Fruit fly (Drosophila melanogaster): ENCODE results near the gene Rcd4.
A peak's percentile ranks its signal among the peaks of the same experiment; 100 is the strongest.

Gene Rcd4

dm6 chr2L:8382646-8383045, at the start of gene Rcd4, which contains the start of gene CG13392:
Rcd4 (plus strand) TSS chr2L:8382861.
CG13392 (minus strand) TSS chr2L:8382807.
- TF ChIP-seq CG8319 (GFP tag; optimal IDR thresholded peaks at IDR 0.05): no peak
- peak; percentile 80 for TF ChIP-seq achi (GFP tag; optimal IDR thresholded peaks at IDR 0.05)
- peak; percentile 58 for TF ChIP-seq CG6792 (GFP tag; optimal IDR thresholded peaks at IDR 0.05)
- TF ChIP-seq Eip93F (GFP tag; optimal IDR thresholded peaks at IDR 0.05): no peak
- peak; percentile 79 for TF ChIP-seq CG3919 (GFP tag; optimal IDR thresholded peaks at IDR 0.05)
- peak; percentile 36 for TF ChIP-seq CG6854 (GFP tag; optimal IDR thresholded peaks at IDR 0.05)
- peak; percentile 47 for TF ChIP-seq CG3032 (tag; optimal IDR thresholded peaks at IDR 0.05)
- TF ChIP-seq acj6 (GFP tag; optimal IDR thresholded peaks at IDR 0.05): peak; percentile 60
- peak; percentile 35 for TF ChIP-seq CG10669 (GFP tag; optimal IDR thresholded peaks at IDR 0.05)
- TF ChIP-seq CG6163 (GFP tag; IDR thresholded peaks at IDR 0.05): peak; percentile 69; the same call in 2 of the 3 replicates
- TF ChIP-seq svp (GFP tag): peak; percentile 47
- TF ChIP-seq Blimp-1 (GFP tag; optimal IDR thresholded peaks at IDR 0.05): no peak
- TF ChIP-seq dac (GFP tag; optimal IDR thresholded peaks at IDR 0.05): no peak
- TF ChIP-seq CG7368 (GFP tag; optimal IDR thresholded peaks at IDR 0.05): peak; percentile 59
- TF ChIP-seq lz (GFP tag; optimal IDR thresholded peaks at IDR 0.05): peak; percentile 75
- TF ChIP-seq Eip78C (GFP tag): peak; percentile 78
- TF ChIP-seq ss (GFP tag; optimal IDR thresholded peaks at IDR 0.05): peak in 1 of 2 experiments; percentile 26
- TF ChIP-seq CG11294 (GFP tag; IDR thresholded peaks at IDR 0.05): peak; percentile 38; the same call in 1 of the 2 replicates
- TF ChIP-seq OdsH (GFP tag; optimal IDR thresholded peaks at IDR 0.05): peak; percentile 63
- TF ChIP-seq CG1621 (tag; optimal IDR thresholded peaks at IDR 0.05): peak; percentile 70
- peak; percentile 26 for TF ChIP-seq CG8632 (GFP tag; optimal IDR thresholded peaks at IDR 0.05)
- no peak for TF ChIP-seq CG4318 (GFP tag; optimal IDR thresholded peaks at IDR 0.05)
- TF ChIP-seq CG10631 (GFP tag; optimal IDR thresholded peaks at IDR 0.05): peak; percentile 62
- peak; percentile 21 for TF ChIP-seq fd85E (GFP tag; optimal IDR thresholded peaks at IDR 0.05)
- TF ChIP-seq Ets96B (tag; optimal IDR thresholded peaks at IDR 0.05): peak; percentile 12
- peak; percentile 80 for TF ChIP-seq CG31627 (GFP tag; optimal IDR thresholded peaks at IDR 0.05)
- TF ChIP-seq net (GFP tag; optimal IDR thresholded peaks at IDR 0.05): peak; percentile 52
- TF ChIP-seq Gug (GFP tag; IDR thresholded peaks at IDR 0.05): no peak
- TF ChIP-seq CG34406 (GFP tag; optimal IDR thresholded peaks at IDR 0.05): peak; percentile 14
- TF ChIP-seq CG15336 (GFP tag; IDR thresholded peaks at IDR 0.05): no peak
- peak; percentile 64 for TF ChIP-seq eg (GFP tag; IDR thresholded peaks at IDR 0.05)
- TF ChIP-seq topi (GFP tag; optimal IDR thresholded peaks at IDR 0.05): peak; percentile 76
- peak; percentile 21 for TF ChIP-seq CG11762 (GFP tag; optimal IDR thresholded peaks at IDR 0.05; ENCODE audit: insufficient read depth)
- peak; percentile 49 for TF ChIP-seq Smox (GFP tag; optimal IDR thresholded peaks at IDR 0.05)
- TF ChIP-seq Sox102F (GFP tag; optimal IDR thresholded peaks at IDR 0.05): peak; percentile 65
- peak; percentile 30 for TF ChIP-seq dsx (GFP tag; optimal IDR thresholded peaks at IDR 0.05; ENCODE audit: poor library complexity, severe bottlenecking)
- TF ChIP-seq esn (GFP tag; optimal IDR thresholded peaks at IDR 0.05): peak; percentile 77
- no peak for TF ChIP-seq CG6276 (GFP tag; optimal IDR thresholded peaks at IDR 0.05)
- peak; percentile 77 for TF ChIP-seq cyc (GFP tag; optimal IDR thresholded peaks at IDR 0.05)
- TF ChIP-seq Hr38 (GFP tag; optimal IDR thresholded peaks at IDR 0.05): no peak
- TF ChIP-seq fd59A (GFP tag; optimal IDR thresholded peaks at IDR 0.05): no peak
- peak; percentile 57 for TF ChIP-seq pdm3 (GFP tag; optimal IDR thresholded peaks at IDR 0.05)
- peak; percentile 42 for TF ChIP-seq Ets21C (GFP tag; optimal IDR thresholded peaks at IDR 0.05)
- TF ChIP-seq fkh (GFP tag; optimal IDR thresholded peaks at IDR 0.05): no peak
- TF ChIP-seq CG32006 (GFP tag; optimal IDR thresholded peaks at IDR 0.05): peak; percentile 41
- peak; percentile 57 for TF ChIP-seq Met (GFP tag; optimal IDR thresholded peaks at IDR 0.05)
- TF ChIP-seq CG6808 (GFP tag; optimal IDR thresholded peaks at IDR 0.05): peak; percentile 46
- TF ChIP-seq vri (GFP tag; optimal IDR thresholded peaks at IDR 0.05): peak; percentile 92
- peak; percentile 39 for TF ChIP-seq CG11902 (GFP tag; optimal IDR thresholded peaks at IDR 0.05)
- TF ChIP-seq Hr4 (GFP tag; optimal IDR thresholded peaks at IDR 0.05): peak; percentile 35
- peak; percentile 3 for TF ChIP-seq Lpt (GFP tag; optimal IDR thresholded peaks at IDR 0.05)
- no peak for TF ChIP-seq CG16779 (tag; optimal IDR thresholded peaks at IDR 0.05)
